Fruit fly (Drosophila melanogaster): Measurements from ENCODE around the gene CG13841.
A peak's percentile ranks its signal among the peaks of the same experiment; 100 is the strongest.

The CG13841 gene

dm6 chr3R:22751698-22752097, 15.8 kb downstream of the CG13841 start:
- peak; percentile 65; the same call in 1 of the 2 replicates for TF ChIP-seq Awh (GFP tag; IDR thresholded peaks at IDR 0.05)
- TF ChIP-seq Blimp-1 (GFP tag; optimal IDR thresholded peaks at IDR 0.05) = peak; percentile 95
- no peak for TF ChIP-seq CG17912 (GFP tag; optimal IDR thresholded peaks at IDR 0.05)
- TF ChIP-seq Med (GFP tag) = peak; percentile 20
- TF ChIP-seq Opbp (GFP tag; IDR thresholded peaks at IDR 0.05; ENCODE audit: partially characterized antibody) = peak; percentile 20; the same call in 1 of the 3 replicates
- peak in 1 of 2 experiments; percentile 80 for TF ChIP-seq Hr78 (GFP tag; optimal IDR thresholded peaks at IDR 0.05)
- peak; percentile 62 for TF ChIP-seq crol (GFP tag; IDR thresholded peaks at IDR 0.05)
- TF ChIP-seq oc (tag; optimal IDR thresholded peaks at IDR 0.05) = peak; percentile 18
- TF ChIP-seq H15 (GFP tag; IDR thresholded peaks at IDR 0.05) = 0 out of 3 replicates have a peak, but pooled peaks have one; percentile 8
- 0 out of 2 replicates have a peak, but pooled peaks have one; percentile 34 for TF ChIP-seq chm (GFP tag; IDR thresholded peaks at IDR 0.05)
- TF ChIP-seq CG1647 (GFP tag; optimal IDR thresholded peaks at IDR 0.05) = no peak
- TF ChIP-seq Hmx (GFP tag; optimal IDR thresholded peaks at IDR 0.05) = no peak
- peak; percentile 29 for TF ChIP-seq sqz (GFP tag; optimal IDR thresholded peaks at IDR 0.05)
- no peak for TF ChIP-seq CG4730 (GFP tag; IDR thresholded peaks at IDR 0.05)
- TF ChIP-seq sd (tag; optimal IDR thresholded peaks at IDR 0.05) = peak; percentile 65
- TF ChIP-seq hkb (optimal IDR thresholded peaks at IDR 0.05) = peak; percentile 36
- TF ChIP-seq hkb (GFP tag; IDR thresholded peaks at IDR 0.05) = no peak
- TF ChIP-seq CG18476 (GFP tag; optimal IDR thresholded peaks at IDR 0.05) = peak; percentile 72
- TF ChIP-seq CG2199 (GFP tag; IDR thresholded peaks at IDR 0.05) = 0 out of 3 replicates have a peak, but pooled peaks have one; percentile 22
- peak; percentile 2 for TF ChIP-seq CG15601 (tag; optimal IDR thresholded peaks at IDR 0.05)

dm6 chr3R:22751111-22751510, 16.4 kb downstream of the CG13841 start:
- no peak for TF ChIP-seq CG8281 (tag; optimal IDR thresholded peaks at IDR 0.05)
- TF ChIP-seq CG8924 (tag; optimal IDR thresholded peaks at IDR 0.05) = no peak
- no peak for TF ChIP-seq gsb-n (tag; optimal IDR thresholded peaks at IDR 0.05)
- peak; percentile 75 for TF ChIP-seq Med (GFP tag)
- no peak for TF ChIP-seq sd (tag; optimal IDR thresholded peaks at IDR 0.05)
- TF ChIP-seq Ada2b (GFP tag; IDR thresholded peaks at IDR 0.05) = peak; percentile 23; the same call in 1 of the 2 replicates
- no peak for TF ChIP-seq HHEX (GFP tag; optimal IDR thresholded peaks at IDR 0.05)
- TF ChIP-seq Fer3 (tag; optimal IDR thresholded peaks at IDR 0.05) = no peak
- TF ChIP-seq onecut (GFP tag; IDR thresholded peaks at IDR 0.05) = peak; percentile 49; the same call in 1 of the 2 replicates
- no peak for TF ChIP-seq wdn (GFP tag; IDR thresholded peaks at IDR 0.05)
- no peak for TF ChIP-seq grn (GFP tag; optimal IDR thresholded peaks at IDR 0.05)
- no peak for TF ChIP-seq CG14860 (GFP tag; IDR thresholded peaks at IDR 0.05; ENCODE audit: partially characterized antibody)
- TF ChIP-seq crc (GFP tag; optimal IDR thresholded peaks at IDR 0.05) = no peak
- no peak for TF ChIP-seq al (GFP tag; IDR thresholded peaks at IDR 0.05)
- TF ChIP-seq CG4404 (GFP tag; IDR thresholded peaks at IDR 0.05) = no peak
- no peak for TF ChIP-seq pum (GFP tag; optimal IDR thresholded peaks at IDR 0.05)
- 0 out of 2 replicates have a peak, but pooled peaks have one; percentile 28 for TF ChIP-seq Drgx (GFP tag; IDR thresholded peaks at IDR 0.05)
- peak; percentile 57 for TF ChIP-seq CG11696 (GFP tag; IDR thresholded peaks at IDR 0.05)
- TF ChIP-seq CG17612 (GFP tag; IDR thresholded peaks at IDR 0.05) = no peak
- TF ChIP-seq ci (GFP tag; IDR thresholded peaks at IDR 0.05) = peak; percentile 5; the same call in 1 of the 3 replicates
- TF ChIP-seq Sry-δ (GFP tag; optimal IDR thresholded peaks at IDR 0.05) = no peak
- peak; percentile 60 for TF ChIP-seq cg (GFP tag; optimal IDR thresholded peaks at IDR 0.05)
- TF ChIP-seq hkb (optimal IDR thresholded peaks at IDR 0.05) = no peak
- peak; percentile 35; the same call in 1 of the 2 replicates for TF ChIP-seq hkb (GFP tag; IDR thresholded peaks at IDR 0.05)
- TF ChIP-seq Lhr (GFP tag; optimal IDR thresholded peaks at IDR 0.05) = no peak
- TF ChIP-seq YL-1 (GFP tag; optimal IDR thresholded peaks at IDR 0.05) = no peak
- no peak for TF ChIP-seq CG6854 (GFP tag; optimal IDR thresholded peaks at IDR 0.05)
- no peak for TF ChIP-seq CG8290 (GFP tag; optimal IDR thresholded peaks at IDR 0.05)
- peak in 1 of 2 experiments; percentile 5 for TF ChIP-seq CG8290 (tag; optimal IDR thresholded peaks at IDR 0.05)
- no peak for TF ChIP-seq Elba2 (GFP tag; optimal IDR thresholded peaks at IDR 0.05)
- no peak for TF ChIP-seq CG4820 (GFP tag; optimal IDR thresholded peaks at IDR 0.05)
- no peak for TF ChIP-seq CG12942 (GFP tag; optimal IDR thresholded peaks at IDR 0.05)
- no peak for TF ChIP-seq Oli (tag; optimal IDR thresholded peaks at IDR 0.05)
- no peak for TF ChIP-seq Aef1 (GFP tag; IDR thresholded peaks at IDR 0.05)
- TF ChIP-seq sob (GFP tag; IDR thresholded peaks at IDR 0.05) = no peak
